Fruit fly (Drosophila melanogaster) whole organism: ENCODE data around the gene CG15263.

Experiments used
- CG8478 ChIP-seq: fragments of >200 bp; optimal IDR thresholded peaks from 2 replicates; lab custom pipeline; 2018; ENCODE audit warnings: inconsistent platforms
- Dll ChIP-seq: fragments of >200 bp; optimal IDR thresholded peaks from 2 replicates; lab custom pipeline; 2017
- EcR ChIP-seq, 2 experiments: fragments of >200 bp; optimal IDR thresholded peaks; 2 replicates each; lab custom pipeline; 2017; ENCODE audit warnings: missing biosample characterization in 2 of 2, missing genetic modification characterization in 2 of 2, missing genetic modification reagents in 2 of 2
- pan ChIP-seq: fragments of >200 bp; optimal IDR thresholded peaks from 2 replicates; lab custom pipeline; 2017
- psq ChIP-seq: fragments of >200 bp; optimal IDR thresholded peaks from 2 replicates; lab custom pipeline; 2017
- usp ChIP-seq: fragments of >200 bp; optimal IDR thresholded peaks from 2 replicates; lab custom pipeline; 2017; ENCODE audit warnings: missing biosample characterization, missing genetic modification characterization, mixed read lengths

Gene CG15263

DNA sequence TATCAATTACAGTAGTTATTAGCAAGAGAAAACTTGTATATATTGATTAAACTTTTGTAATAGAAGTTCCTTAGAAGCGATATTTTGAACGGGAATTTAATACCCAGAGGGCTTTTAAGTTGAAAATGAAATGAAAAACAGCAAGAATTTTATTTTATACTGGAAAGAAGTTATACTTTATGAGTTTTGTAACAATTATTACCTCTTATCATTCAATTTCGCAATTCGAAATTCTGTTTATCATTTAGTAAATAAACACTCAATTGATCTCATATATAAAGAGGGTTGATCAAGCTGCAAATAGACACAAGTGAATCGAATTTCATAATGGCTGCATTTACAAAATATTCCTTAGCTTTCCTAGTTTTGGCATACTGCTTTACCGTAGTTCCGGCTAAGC, at the start of gene CG15263:
Gene CG15263 (plus strand): TSS at position 301 of the 400 bp plus-strand sequence.
- TF ChIP-seq usp (GFP tag; lab: Kevin White, UChicago) (no peak), psq (lab: Kevin White, UChicago) (no peak), EcR (GFP tag; optimal IDR thresholded peaks at IDR 0.05; lab: Kevin White, UChicago) (no peak), pan (lab: Kevin White, UChicago) (no peak), CG8478 (lab: Kevin White, UChicago) (no peak), Dll (lab: Kevin White, UChicago) (no peak)

DNA sequence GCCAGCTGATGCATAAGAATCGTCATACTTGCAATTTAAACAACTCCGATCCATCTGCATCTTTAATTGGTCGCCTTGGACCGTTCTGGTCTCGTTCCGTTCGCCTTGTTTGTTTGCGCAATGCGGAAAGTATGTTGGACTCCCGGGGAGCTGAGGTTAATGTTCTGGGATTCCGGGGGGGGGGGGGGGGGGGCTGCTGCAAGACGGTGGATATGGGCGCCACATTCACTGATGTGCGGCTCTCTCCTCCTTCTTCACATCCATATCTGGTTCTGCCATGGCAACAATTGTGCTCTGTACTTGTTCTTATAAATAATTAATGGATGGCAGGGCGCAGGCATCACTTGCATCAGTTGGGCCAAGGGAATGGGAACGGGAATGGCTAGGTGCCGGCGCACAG, 41.4 kb upstream of the CG15263 start:
- TF ChIP-seq EcR (GFP tag; optimal IDR thresholded peaks at IDR 0.05; lab: Kevin White, UChicago) (peak in 1 of 2 experiments; percentile 69), usp (GFP tag; lab: Kevin White, UChicago) (no peak), CG8478 (lab: Kevin White, UChicago) (no peak), pan (lab: Kevin White, UChicago) (no peak), Dll (lab: Kevin White, UChicago) (no peak), psq (lab: Kevin White, UChicago) (no peak)

DNA sequence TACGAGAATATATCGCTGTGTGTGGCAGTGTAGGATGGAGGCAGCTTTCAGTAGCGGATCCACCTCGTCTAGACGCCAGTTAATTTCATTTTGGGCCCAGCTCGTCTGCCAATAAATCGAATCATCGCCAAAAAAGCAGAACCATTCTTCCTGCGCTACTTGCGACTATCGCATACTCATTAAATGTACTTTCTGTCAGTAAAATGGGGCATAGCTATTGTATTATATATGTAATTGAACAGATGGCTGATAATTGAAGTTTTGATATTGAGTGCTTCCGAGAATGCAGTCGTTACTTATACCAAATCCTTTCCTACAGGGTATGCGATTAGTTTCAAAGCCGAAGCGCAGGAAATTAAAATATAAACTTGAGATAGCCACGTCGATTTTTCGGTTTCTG, 40.1 kb upstream of the CG15263 start:
- TF ChIP-seq CG8478 (lab: Kevin White, UChicago) (no peak), pan (lab: Kevin White, UChicago) (no peak), EcR (GFP tag; optimal IDR thresholded peaks at IDR 0.05; lab: Kevin White, UChicago) (no peak), psq (lab: Kevin White, UChicago) (no peak), Dll (lab: Kevin White, UChicago) (no peak), usp (GFP tag; lab: Kevin White, UChicago) (no peak)

DNA sequence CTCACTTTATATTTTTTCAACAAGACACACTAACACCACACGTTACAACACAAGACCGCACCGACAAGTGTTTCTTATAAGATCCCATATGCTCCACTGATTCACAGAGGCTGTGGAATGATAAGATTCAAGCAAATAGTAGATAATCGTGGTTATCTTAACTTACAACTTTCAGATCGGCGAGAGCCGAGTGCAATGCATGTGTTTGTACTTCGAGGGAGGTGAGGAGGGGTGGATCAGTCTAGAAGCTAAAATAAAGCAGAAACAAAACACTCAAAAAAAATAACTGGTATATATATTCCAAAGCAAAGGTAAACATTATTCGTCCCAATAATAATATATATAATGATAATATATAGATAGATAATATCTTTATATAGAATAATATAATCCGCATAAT, 37.2 kb upstream of the CG15263 start, which contains the start of gene ZnT35C:
Gene ZnT35C (minus strand): TSS at position 101 of the 400 bp plus-strand sequence.
- no peak for TF ChIP-seq EcR (GFP tag; optimal IDR thresholded peaks at IDR 0.05; lab: Kevin White, UChicago)
- no peak for TF ChIP-seq psq (lab: Kevin White, UChicago)
- no peak for TF ChIP-seq Dll (lab: Kevin White, UChicago)
- no peak for TF ChIP-seq CG8478 (lab: Kevin White, UChicago)

DNA sequence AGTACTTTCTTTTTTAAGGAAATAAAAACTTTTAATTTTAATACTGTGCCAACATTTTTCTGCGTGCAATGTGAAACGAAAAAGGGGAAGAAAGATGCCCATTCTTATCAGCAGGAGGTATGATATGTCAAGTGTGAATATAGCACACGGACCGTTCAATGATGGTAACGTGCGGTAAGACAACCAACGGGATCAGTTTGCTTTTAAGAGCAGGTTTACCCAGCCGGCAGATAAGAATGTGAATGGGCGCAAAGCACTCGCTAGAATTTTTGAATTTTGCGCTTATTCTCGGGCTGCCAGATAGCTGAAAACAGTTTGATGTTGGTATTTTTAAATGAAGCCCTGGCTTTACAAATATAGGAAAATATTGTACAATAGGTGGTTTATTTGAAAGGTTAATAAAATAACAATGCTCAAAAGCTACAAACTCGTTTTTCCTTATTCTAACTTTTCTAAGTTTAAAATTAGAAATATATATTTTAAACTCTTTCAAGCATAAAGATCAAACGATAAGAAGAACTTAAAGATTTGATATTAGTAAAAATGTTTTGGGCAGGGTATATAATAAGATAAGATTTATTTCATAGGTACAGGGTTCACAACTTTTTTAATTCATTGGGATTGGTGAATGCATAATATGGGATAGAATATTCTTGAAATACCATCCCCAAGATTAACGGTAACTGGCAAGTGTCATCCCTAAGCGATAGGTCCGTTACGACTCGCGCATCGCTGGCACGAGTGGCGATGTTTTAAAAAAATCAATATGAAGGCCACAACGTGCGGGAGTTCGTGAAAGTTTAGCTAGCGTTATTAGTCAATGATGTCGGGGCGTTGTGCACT, 36.4 kb upstream of the CG15263 start, which contains the start of gene dao:
Gene dao (plus strand): TSS at position 717 of the 843 bp plus-strand sequence.
- TF ChIP-seq pan (lab: Kevin White, UChicago) (no peak), psq (lab: Kevin White, UChicago) (no peak)

DNA sequence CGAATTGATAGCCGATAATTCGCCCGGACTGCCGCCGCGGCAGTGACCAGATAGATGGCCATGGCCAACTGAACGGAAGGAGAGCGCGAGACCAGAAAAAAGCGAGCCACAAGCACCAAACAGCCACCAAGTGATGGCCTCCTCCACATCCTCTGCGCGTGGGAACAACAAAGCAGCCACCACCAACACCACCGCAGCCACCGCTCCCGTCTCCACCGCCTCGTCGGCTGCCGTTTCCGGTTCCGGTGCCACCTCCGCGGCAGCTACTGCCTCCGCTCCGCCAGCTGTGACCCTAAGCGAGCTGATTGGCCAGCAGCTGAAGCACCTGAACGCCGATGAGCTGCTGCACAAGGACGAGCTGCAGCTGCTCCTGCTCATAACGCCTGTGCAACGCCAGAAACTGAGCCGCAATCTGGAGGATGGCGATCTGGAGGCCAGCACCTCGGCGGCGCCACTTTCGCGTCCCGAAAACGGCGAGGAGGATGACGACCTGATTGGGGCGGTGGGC, 35.7 kb upstream of the CG15263 start:
- TF ChIP-seq CG8478 (lab: Kevin White, UChicago) (no peak), EcR (GFP tag; optimal IDR thresholded peaks at IDR 0.05; lab: Kevin White, UChicago) (no peak), usp (GFP tag; lab: Kevin White, UChicago) (no peak), pan (lab: Kevin White, UChicago) (no peak), psq (lab: Kevin White, UChicago) (no peak), Dll (lab: Kevin White, UChicago) (no peak)

DNA sequence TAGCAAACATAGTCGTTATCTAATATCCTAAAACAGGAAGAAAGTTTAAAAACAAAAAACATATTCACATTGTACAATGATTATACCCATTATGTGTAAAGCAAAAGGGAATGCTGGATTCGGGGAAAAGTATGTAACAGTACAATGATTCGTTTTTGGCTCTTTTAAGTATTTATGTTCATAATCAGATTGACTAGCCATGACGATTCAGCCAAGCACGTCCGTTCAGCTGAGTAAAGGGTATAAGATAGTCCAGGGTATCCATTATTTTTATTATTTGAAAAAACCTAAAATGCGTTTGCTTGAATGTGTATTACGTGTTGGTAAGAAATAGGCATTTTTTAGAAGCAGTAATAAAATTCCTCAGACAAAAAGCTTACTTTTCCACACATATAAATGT, 35.1 kb upstream of the CG15263 start:
- TF ChIP-seq pan (lab: Kevin White, UChicago) (no peak), Dll (lab: Kevin White, UChicago) (no peak), CG8478 (lab: Kevin White, UChicago) (no peak), psq (lab: Kevin White, UChicago) (no peak), EcR (GFP tag; optimal IDR thresholded peaks at IDR 0.05; lab: Kevin White, UChicago) (no peak), usp (GFP tag; lab: Kevin White, UChicago) (no peak)

DNA sequence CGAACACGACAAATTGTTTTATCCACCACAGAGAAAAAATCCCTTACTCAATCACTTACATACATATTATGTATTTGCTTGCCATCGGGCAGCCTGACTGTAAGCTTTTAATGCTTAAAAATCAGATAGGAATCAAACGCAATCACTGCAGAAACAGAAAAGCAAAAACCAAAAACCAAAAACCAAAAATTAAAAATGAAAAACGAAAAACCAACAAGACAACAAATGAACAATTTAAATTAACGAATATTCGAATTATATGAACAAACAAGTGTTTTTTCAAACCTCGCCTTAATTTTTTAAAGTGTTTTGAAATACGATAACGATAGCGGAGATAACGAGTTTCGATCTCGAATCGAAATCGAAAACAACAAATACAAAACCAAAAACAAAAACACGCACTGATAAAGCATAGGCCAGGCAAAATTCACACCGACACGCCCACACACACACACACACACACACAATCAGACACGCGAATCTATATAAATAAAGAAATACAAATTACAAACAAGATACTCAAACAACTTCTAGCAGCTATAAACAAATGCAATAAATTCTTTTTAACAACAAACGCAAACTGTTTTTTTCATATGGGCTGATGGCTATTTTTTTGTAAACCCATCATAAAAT, 30.5 kb upstream of the CG15263 start:
- TF ChIP-seq Dll (lab: Kevin White, UChicago) (no peak), usp (GFP tag; lab: Kevin White, UChicago) (no peak), psq (lab: Kevin White, UChicago) (no peak), CG8478 (lab: Kevin White, UChicago) (no peak), pan (lab: Kevin White, UChicago) (no peak), EcR (GFP tag; optimal IDR thresholded peaks at IDR 0.05; lab: Kevin White, UChicago) (no peak)

DNA sequence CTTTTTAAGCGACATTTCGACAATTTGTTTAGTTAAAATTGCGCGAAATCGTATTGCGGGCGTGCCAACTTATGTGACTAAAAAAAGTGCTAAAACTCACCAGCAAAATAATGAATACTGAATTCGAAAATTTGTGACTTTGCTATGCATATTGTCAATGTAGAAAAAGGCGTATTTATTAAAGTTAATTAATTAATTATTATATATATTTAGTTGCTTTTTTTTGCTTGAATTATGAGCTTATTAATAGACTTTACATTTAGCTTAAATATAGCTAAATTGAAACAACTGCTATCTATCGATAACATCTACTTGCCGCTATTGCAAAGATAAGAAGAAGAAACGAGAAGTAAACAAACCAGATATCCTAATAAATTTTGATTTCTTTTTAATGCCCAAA, 28.6 kb upstream of the CG15263 start, which contains the start of the genes PolD3 and Uxt:
Gene PolD3 (minus strand): TSS at position 56 of the 400 bp plus-strand sequence.
Gene Uxt (plus strand): TSS at position 333 of the 400 bp plus-strand sequence.
- TF ChIP-seq psq (lab: Kevin White, UChicago) = no peak
- TF ChIP-seq pan (lab: Kevin White, UChicago) = no peak
- TF ChIP-seq EcR (GFP tag; optimal IDR thresholded peaks at IDR 0.05; lab: Kevin White, UChicago) = no peak
- no peak for TF ChIP-seq usp (GFP tag; lab: Kevin White, UChicago)
- TF ChIP-seq Dll (lab: Kevin White, UChicago) = no peak
- TF ChIP-seq CG8478 (lab: Kevin White, UChicago) = no peak

DNA sequence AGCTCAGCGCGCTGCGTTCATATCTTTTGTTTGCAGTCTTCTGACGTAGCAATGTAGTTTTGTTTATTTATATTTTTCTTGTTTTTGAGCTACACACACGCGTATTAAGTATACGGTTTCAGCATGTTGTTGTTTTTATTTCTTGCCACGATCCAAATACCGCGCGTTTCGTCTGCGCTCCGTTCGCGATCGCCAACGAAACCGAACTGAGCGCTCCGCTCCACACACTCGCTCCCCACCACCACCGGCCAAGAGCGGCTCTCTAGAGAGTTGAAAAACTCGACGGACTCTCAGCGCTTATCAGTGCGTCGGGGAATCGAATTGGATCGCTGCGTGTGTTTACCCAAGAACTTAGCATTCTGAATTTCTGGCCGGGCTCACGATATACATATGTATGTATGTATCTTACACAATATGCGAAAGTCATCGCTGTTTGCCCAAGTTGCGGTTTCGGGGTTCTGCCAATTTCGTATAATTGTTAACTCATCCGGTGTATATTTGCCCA, 20.3 kb upstream of the CG15263 start, which contains the start of gene yuri:
Gene yuri (minus strand): TSS at position 210 of the 505 bp plus-strand sequence.
- TF ChIP-seq usp (GFP tag; lab: Kevin White, UChicago) (no peak), Dll (lab: Kevin White, UChicago) (peak; percentile 97), pan (lab: Kevin White, UChicago) (no peak), EcR (GFP tag; optimal IDR thresholded peaks at IDR 0.05; lab: Kevin White, UChicago) (no peak)
